Fruit fly (Drosophila melanogaster) whole organism, embryonic: ENCODE data around the gene lawc.
A peak's percentile ranks its signal among the peaks of the same experiment; 100 is the strongest.

ENCODE experiments used
- Aef1 ChIP-seq: fragments of 200-800 bp; sonication (Bioruptor generic); IDR thresholded peaks from 3 replicates; pipeline ENCODE4 v1.3.6; 2022; ENCODE audit warnings: missing biosample characterization, missing genetic modification characterization
- CG13296 ChIP-seq: fragments of 200-800 bp; sonication (Bioruptor generic); optimal IDR thresholded peaks from 3 replicates; lab custom pipeline; 2018; ENCODE audit warnings: missing biosample characterization, mild to moderate bottlenecking, missing genetic modification characterization
- CG13894 ChIP-seq: fragments of 200-800 bp; sonication (Bioruptor generic); optimal IDR thresholded peaks from 3 replicates; lab custom pipeline; 2018; ENCODE audit warnings: missing biosample characterization, mild to moderate bottlenecking, missing genetic modification characterization, moderate library complexity
- CG14710 ChIP-seq: fragments of 200-800 bp; sonication (Bioruptor generic); optimal IDR thresholded peaks from 3 replicates; lab custom pipeline; 2019; ENCODE audit warnings: missing biosample characterization, mild to moderate bottlenecking, missing genetic modification characterization, moderate library complexity
- CG6791 ChIP-seq: fragments of 200-800 bp; sonication (Bioruptor generic); IDR thresholded peaks from 3 replicates; pipeline ENCODE4 v1.3.6; 2022; ENCODE audit warnings: missing biosample characterization, missing genetic modification characterization; ENCODE audit not compliant: partially characterized antibody
- CG6854 ChIP-seq: fragments of 200-800 bp; sonication (Bioruptor generic); optimal IDR thresholded peaks from 3 replicates; lab custom pipeline; 2017; ENCODE audit warnings: missing biosample characterization, mild to moderate bottlenecking, missing genetic modification characterization
- CG8388 ChIP-seq: fragments of 200-800 bp; sonication (Bioruptor generic); optimal IDR thresholded peaks from 2 replicates; lab custom pipeline; 2019; ENCODE audit warnings: missing biosample characterization, mild to moderate bottlenecking, missing genetic modification characterization, moderate library complexity
- Dp ChIP-seq: fragments of 200-800 bp; sonication (Bioruptor generic); optimal IDR thresholded peaks from 2 replicates; lab custom pipeline; 2018; ENCODE audit warnings: missing biosample characterization, mild to moderate bottlenecking, missing genetic modification characterization, moderate library complexity
- Six4 ChIP-seq: fragments of 200-800 bp; sonication (Bioruptor generic); optimal IDR thresholded peaks from 2 replicates; lab custom pipeline; 2016; ENCODE audit warnings: missing biosample characterization, missing genetic modification characterization
- bowl ChIP-seq: fragments of 200-800 bp; sonication (Bioruptor generic); IDR thresholded peaks from 2 replicates; pipeline ENCODE4 v1.3.6; 2022; ENCODE audit warnings: missing biosample characterization, missing genetic modification characterization
- sd ChIP-seq: fragments of 200-800 bp; sonication (Bioruptor generic); optimal IDR thresholded peaks from 3 replicates; lab custom pipeline; 2018; ENCODE audit warnings: missing biosample characterization, mild to moderate bottlenecking, missing genetic modification characterization, moderate library complexity

dm6 chrX:8398177-8399018 is 13.1 kb downstream of the lawc start, which contains the start of gene CG10555:
- TF ChIP-seq sd (tag; lab: Kevin White, UChicago), result no peak
- TF ChIP-seq CG13296 (GFP tag; lab: Kevin White, UChicago), result peak; percentile 16
- peak; percentile 48 for TF ChIP-seq CG13894 (tag; lab: Kevin White, UChicago)
- peak; percentile 85 for TF ChIP-seq CG14710 (tag; lab: Kevin White, UChicago)
- peak; percentile 75 for TF ChIP-seq CG6791 (GFP tag; lab: Robert Waterston, UW)
- peak; percentile 51; the same call in 1 of the 2 replicates for TF ChIP-seq bowl
- TF ChIP-seq Aef1, result peak; percentile 88
- TF ChIP-seq CG8388 (GFP tag; lab: Kevin White, UChicago), result peak; percentile 67
- peak; percentile 59 for TF ChIP-seq Six4
- TF ChIP-seq Dp (GFP tag; lab: Kevin White, UChicago), result peak; percentile 11
- TF ChIP-seq CG6854, result no peak
